Worm (Caenorhabditis elegans) whole organism, late embryonic: ENCODE results near the gene spo-11.

ENCODE experiments used
- ceh-19 ChIP-seq: fragments of 200-800 bp; sonication (Bioruptor generic); optimal IDR thresholded peaks from 2 replicates; lab custom pipeline; 2018; ENCODE audit warnings: mild to moderate bottlenecking, missing genetic modification characterization, missing compliant biosample characterization
- ceh-9 ChIP-seq: sonication (generic microtip); optimal IDR thresholded peaks from 2 replicates; lab custom pipeline; 2016; ENCODE audit warnings: mild to moderate bottlenecking, missing genetic modification characterization, inconsistent platforms, missing compliant biosample characterization

DNA sequence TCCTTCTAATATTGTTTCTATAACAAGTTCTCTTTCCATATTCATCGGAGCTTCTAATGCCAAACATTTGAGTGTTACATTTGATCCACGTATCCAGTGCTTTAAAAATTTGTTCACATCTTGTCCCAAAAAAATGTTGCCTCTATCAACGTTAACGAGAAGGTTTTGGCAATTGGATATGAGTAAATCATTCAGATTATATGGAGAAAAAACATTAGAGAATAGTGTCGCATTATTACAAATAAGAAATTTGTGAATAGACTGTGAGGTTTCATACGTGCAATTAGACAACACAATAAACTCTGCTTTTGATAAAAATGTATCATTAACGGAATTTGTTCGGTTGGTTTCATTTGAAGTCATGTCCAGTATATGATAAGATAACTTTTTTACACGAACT, 35.2 kb upstream of the spo-11 start, which contains the start of gene mboa-4:
- TF ChIP-seq ceh-19 (GFP tag; lab: Kevin White, UChicago) (no peak), ceh-9 (no peak)
